Fruit fly (Drosophila melanogaster) whole organism, adult: ENCODE measurements around the gene Bem46.

Experiments used
- CG11617 ChIP-seq: fragments of 200-800 bp; sonication (Bioruptor generic); optimal IDR thresholded peaks from 2 replicates; lab custom pipeline; 2017; ENCODE audit warnings: mild to moderate bottlenecking, missing biosample characterization, missing genetic modification reagents, missing genetic modification characterization
- CG12768 ChIP-seq: fragments of 200-800 bp; sonication (Bioruptor generic); optimal IDR thresholded peaks from 2 replicates; lab custom pipeline; 2017; ENCODE audit warnings: missing biosample characterization, missing genetic modification characterization, mild to moderate bottlenecking, moderate library complexity, missing genetic modification reagents
- CG14711 ChIP-seq: fragments of 200-800 bp; sonication (Bioruptor generic); optimal IDR thresholded peaks from 2 replicates; lab custom pipeline; 2018; ENCODE audit warnings: missing biosample characterization, mild to moderate bottlenecking, missing genetic modification characterization, moderate library complexity
- CG1620 ChIP-seq: fragments of 200-800 bp; sonication (Bioruptor generic); optimal IDR thresholded peaks from 2 replicates; lab custom pipeline; 2016; ENCODE audit warnings: missing biosample characterization, missing genetic modification characterization
- CG33017 ChIP-seq: fragments of 200-800 bp; sonication (Bioruptor generic); optimal IDR thresholded peaks from 2 replicates; lab custom pipeline; 2018; ENCODE audit warnings: missing biosample characterization, mild to moderate bottlenecking, missing genetic modification characterization, moderate library complexity
- CG5204 ChIP-seq: fragments of 200-800 bp; sonication (Bioruptor generic); optimal IDR thresholded peaks from 2 replicates; lab custom pipeline; 2016; ENCODE audit warnings: missing biosample characterization, missing genetic modification characterization
- CG7045 ChIP-seq: fragments of 200-800 bp; sonication (Bioruptor generic); optimal IDR thresholded peaks from 2 replicates; lab custom pipeline; 2017; ENCODE audit warnings: missing biosample characterization, mild to moderate bottlenecking, missing genetic modification characterization
- CG7101 ChIP-seq: fragments of 200-800 bp; sonication (Bioruptor generic); optimal IDR thresholded peaks from 2 replicates; lab custom pipeline; 2018; ENCODE audit warnings: missing biosample characterization, mild to moderate bottlenecking, missing genetic modification characterization, moderate library complexity
- Clk ChIP-seq: fragments of 200-800 bp; sonication (Bioruptor generic); optimal IDR thresholded peaks from 2 replicates; lab custom pipeline; 2017; ENCODE audit warnings: missing biosample characterization, missing genetic modification characterization
- Crg-1 ChIP-seq: fragments of 200-800 bp; sonication (Bioruptor generic); optimal IDR thresholded peaks from 2 replicates; lab custom pipeline; 2016; ENCODE audit warnings: missing biosample characterization, missing genetic modification characterization
- Hr96 ChIP-seq: fragments of 200-800 bp; sonication (Bioruptor generic); optimal IDR thresholded peaks from 2 replicates; lab custom pipeline; 2016; ENCODE audit warnings: missing biosample characterization, missing genetic modification characterization
- Mnt ChIP-seq: fragments of 200-800 bp; sonication (Bioruptor generic); optimal IDR thresholded peaks from 2 replicates; lab custom pipeline; 2016; ENCODE audit warnings: missing biosample characterization, mild to moderate bottlenecking, missing genetic modification characterization
- bab1 ChIP-seq: fragments of 200-800 bp; sonication (Bioruptor generic); optimal IDR thresholded peaks from 3 replicates; lab custom pipeline; 2019; ENCODE audit warnings: missing biosample characterization, mild to moderate bottlenecking, missing genetic modification characterization, moderate library complexity
- cic ChIP-seq: fragments of 200-800 bp; sonication (Bioruptor generic); optimal IDR thresholded peaks from 2 replicates; lab custom pipeline; 2017; ENCODE audit warnings: missing biosample characterization, mild to moderate bottlenecking, missing genetic modification characterization, moderate library complexity
- cnc ChIP-seq, 2 experiments: fragments of >200 bp; optimal IDR thresholded peaks; 2 replicates each; lab custom pipeline; 2017
- kay ChIP-seq: fragments of 200-800 bp; sonication (Bioruptor generic); peaks from one replicate; lab custom pipeline; 2016; ENCODE audit warnings: missing biosample characterization, missing genetic modification characterization, borderline replicate concordance
- ovo ChIP-seq: fragments of 200-800 bp; sonication (Bioruptor generic); optimal IDR thresholded peaks from 2 replicates; lab custom pipeline; 2016; ENCODE audit warnings: missing biosample characterization, missing genetic modification characterization
- pad ChIP-seq: fragments of 200-800 bp; sonication (Bioruptor generic); optimal IDR thresholded peaks from 3 replicates; lab custom pipeline; 2017; ENCODE audit warnings: missing biosample characterization, missing genetic modification characterization, mild to moderate bottlenecking, moderate library complexity, missing genetic modification reagents
- tj ChIP-seq: fragments of 200-800 bp; sonication (Bioruptor generic); optimal IDR thresholded peaks from 3 replicates; lab custom pipeline; 2017; ENCODE audit warnings: missing biosample characterization, mild to moderate bottlenecking, missing genetic modification characterization, moderate library complexity
- toe ChIP-seq: fragments of 200-800 bp; sonication (Bioruptor generic); optimal IDR thresholded peaks from 2 replicates; lab custom pipeline; 2016; ENCODE audit warnings: missing biosample characterization, missing genetic modification characterization

Gene Bem46

DNA sequence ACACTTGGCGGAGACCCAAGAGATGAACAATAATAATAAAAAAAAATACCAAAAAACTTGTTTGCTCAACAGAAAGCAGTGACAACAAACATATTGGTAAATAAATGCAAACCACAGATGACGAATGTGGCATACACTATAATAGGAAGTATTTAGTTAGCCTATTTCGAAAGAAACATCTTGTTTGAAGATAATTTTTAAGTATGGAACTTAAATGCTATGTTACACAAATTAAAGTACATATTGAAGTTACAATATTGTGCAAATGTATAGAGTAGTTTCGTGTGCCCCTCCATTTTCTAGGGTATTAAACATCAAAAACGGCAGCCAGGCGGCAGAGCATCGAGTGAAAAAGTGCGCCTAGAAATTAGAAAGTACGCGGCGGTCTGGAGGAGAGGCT is 15.5 kb downstream of the Bem46 start:
- no peak for TF ChIP-seq Hr96
- TF ChIP-seq cnc (optimal IDR thresholded peaks at IDR 0.05; lab: Kevin White, UChicago) = no peak

DNA sequence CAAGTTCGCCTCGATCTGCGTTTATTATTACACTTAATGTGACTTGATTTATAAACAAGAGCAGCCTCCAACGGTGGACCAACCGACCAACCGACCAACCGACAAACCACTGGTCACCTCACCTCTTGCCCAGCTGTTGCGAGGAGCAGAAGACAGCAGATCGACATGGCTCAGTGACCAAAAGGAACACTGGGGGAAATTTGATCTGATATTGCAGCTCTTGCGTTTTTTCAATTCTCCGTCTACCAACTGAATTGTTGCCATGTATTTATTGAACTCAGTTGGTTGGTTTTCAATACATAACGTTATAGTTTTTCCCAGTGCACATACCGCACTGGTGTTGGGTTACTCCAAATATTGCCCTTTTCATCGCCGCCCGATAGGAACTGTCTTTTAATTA is 16.7 kb downstream of the Bem46 start:
- no peak for TF ChIP-seq ovo (GFP tag; lab: Kevin White, UChicago)
- no peak for TF ChIP-seq CG7101 (tag; lab: Kevin White, UChicago)
- no peak for TF ChIP-seq kay (GFP tag; lab: Kevin White, UChicago)
- TF ChIP-seq Hr96 = no peak
- TF ChIP-seq cic (GFP tag; lab: Kevin White, UChicago) = no peak
- TF ChIP-seq CG33017 (tag; lab: Kevin White, UChicago) = no peak
- TF ChIP-seq Mnt (GFP tag; lab: Kevin White, UChicago) = no peak
- no peak for TF ChIP-seq toe
- TF ChIP-seq Clk (GFP tag; lab: Kevin White, UChicago) = no peak
- TF ChIP-seq CG7045 (GFP tag; lab: Kevin White, UChicago) = no peak
- TF ChIP-seq CG1620 (GFP tag; lab: Kevin White, UChicago) = no peak
- TF ChIP-seq bab1 = no peak
- no peak for TF ChIP-seq tj
- no peak for TF ChIP-seq pad (GFP tag; lab: Kevin White, UChicago)
- TF ChIP-seq CG12768 (GFP tag; lab: Kevin White, UChicago) = no peak
- no peak for TF ChIP-seq CG11617
- no peak for TF ChIP-seq Crg-1 (GFP tag; lab: Kevin White, UChicago)
- no peak for TF ChIP-seq cnc (optimal IDR thresholded peaks at IDR 0.05; lab: Kevin White, UChicago)
- TF ChIP-seq CG5204 = no peak
- no peak for TF ChIP-seq CG14711

dm6 chr2L:3005483-3005882 is 17.6 kb downstream of the Bem46 start:
- TF ChIP-seq toe (no peak), cic (GFP tag; lab: Kevin White, UChicago) (no peak), cnc (optimal IDR thresholded peaks at IDR 0.05; lab: Kevin White, UChicago) (no peak), kay (GFP tag; lab: Kevin White, UChicago) (no peak), CG14711 (no peak), CG1620 (GFP tag; lab: Kevin White, UChicago) (no peak), CG5204 (no peak), bab1 (no peak), CG12768 (GFP tag; lab: Kevin White, UChicago) (no peak), CG7101 (tag; lab: Kevin White, UChicago) (no peak), Hr96 (no peak), Mnt (GFP tag; lab: Kevin White, UChicago) (no peak), tj (no peak), ovo (GFP tag; lab: Kevin White, UChicago) (no peak)

DNA sequence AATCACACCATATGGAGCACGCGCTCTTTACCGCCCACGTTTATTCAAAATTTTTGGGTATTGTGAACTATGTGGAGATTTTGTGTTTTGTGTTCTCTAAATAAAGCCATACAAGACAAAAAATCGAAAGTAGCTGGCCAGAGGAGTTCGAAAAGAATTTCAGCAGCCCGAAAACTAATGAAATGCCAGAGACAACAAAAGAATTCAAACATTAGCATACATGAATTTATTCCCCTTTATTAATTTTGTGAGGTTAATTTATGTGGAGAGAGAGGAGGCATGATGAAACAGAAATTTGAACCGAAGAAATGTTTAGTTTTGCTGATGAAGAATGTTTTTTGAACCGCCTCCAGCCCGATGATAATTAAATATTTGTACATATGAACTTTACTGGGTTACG is 18.3 kb downstream of the Bem46 start:
- TF ChIP-seq CG33017 (tag; lab: Kevin White, UChicago) (no peak), bab1 (no peak)

- TF ChIP-seq CG14711 (no peak), Hr96 (no peak), CG5204 (no peak), kay (GFP tag; lab: Kevin White, UChicago) (no peak), cnc (optimal IDR thresholded peaks at IDR 0.05; lab: Kevin White, UChicago) (no peak), CG1620 (GFP tag; lab: Kevin White, UChicago) (no peak), CG12768 (GFP tag; lab: Kevin White, UChicago) (no peak), tj (no peak), ovo (GFP tag; lab: Kevin White, UChicago) (no peak), CG7045 (GFP tag; lab: Kevin White, UChicago) (no peak), pad (GFP tag; lab: Kevin White, UChicago) (no peak)
Measured at dm6 chr2L:3006925-3007426, 19.1 kb downstream of the Bem46 start.

- TF ChIP-seq CG7045 (GFP tag; lab: Kevin White, UChicago) (no peak), tj (peak; percentile 96)
Measured at dm6 chr2L:3009438-3009837, 21.5 kb downstream of the Bem46 start.

DNA sequence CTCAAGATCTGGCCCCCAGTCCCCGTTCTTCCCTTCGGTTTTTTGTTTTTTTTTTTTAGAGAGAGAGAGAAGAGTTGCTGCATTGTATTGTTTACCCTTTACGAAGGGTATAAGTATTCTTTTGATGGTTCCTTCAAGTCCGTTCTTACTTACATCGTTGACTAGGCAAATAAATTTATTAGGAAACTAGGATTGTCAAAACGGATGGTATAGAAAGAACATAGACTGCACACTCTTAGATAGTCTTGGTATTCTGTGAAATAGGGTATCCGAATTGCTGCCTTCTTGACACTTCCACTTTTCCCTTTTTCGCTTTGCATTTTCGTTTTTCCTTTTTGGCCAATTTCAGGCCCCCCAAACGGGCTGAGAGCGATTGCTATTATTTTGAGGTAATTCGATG is 23.6 kb downstream of the Bem46 start:
- no peak for TF ChIP-seq CG11617
- TF ChIP-seq toe = no peak

DNA sequence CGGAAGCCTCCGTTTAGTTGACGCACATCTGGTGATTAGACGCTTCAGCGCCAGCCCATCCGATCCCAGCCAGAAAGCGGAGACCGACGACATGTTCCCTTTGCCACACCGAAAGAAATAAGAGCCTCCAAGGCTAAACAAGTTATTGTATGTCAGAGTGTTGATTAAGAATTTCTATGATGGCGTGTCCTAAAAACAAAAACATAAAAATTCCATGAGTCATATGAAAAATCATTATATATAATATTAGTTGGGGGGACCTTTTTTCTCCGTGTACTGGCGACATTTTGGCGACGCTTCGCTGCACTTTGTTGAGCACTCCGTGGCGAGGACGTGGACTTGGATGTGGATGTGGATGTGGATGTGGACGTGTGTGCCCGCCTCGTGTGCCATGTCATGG is 24.9 kb downstream of the Bem46 start:
- TF ChIP-seq cic (GFP tag; lab: Kevin White, UChicago) (no peak), CG1620 (GFP tag; lab: Kevin White, UChicago) (no peak), kay (GFP tag; lab: Kevin White, UChicago) (no peak), CG7101 (tag; lab: Kevin White, UChicago) (no peak)

DNA sequence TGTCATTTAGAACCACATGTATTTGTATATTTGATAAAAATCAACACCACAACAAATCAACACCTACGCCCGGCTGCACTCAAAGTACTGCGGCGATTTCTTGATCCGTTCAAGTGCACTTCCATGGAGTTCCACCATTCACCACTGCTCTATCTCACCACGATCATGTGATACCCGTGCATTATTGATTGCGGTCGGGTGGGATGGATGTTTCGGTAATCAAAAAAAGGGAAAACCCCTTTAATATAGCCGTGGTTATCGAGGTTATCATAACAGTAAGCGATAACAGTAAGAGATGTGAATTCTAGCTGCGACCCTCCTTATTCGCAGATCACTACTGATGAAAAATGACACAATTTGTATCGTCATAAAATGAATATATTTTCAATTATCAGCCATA is 30.3 kb downstream of the Bem46 start, which contains the start of the genes CG17224 and CG17264:
Gene CG17224 (minus strand): TSS at position 97 of the 400 bp plus-strand sequence.
Gene CG17264 (plus strand): TSS at position 297 of the 400 bp plus-strand sequence.
- TF ChIP-seq Clk (GFP tag; lab: Kevin White, UChicago) (no peak), pad (GFP tag; lab: Kevin White, UChicago) (no peak), toe (no peak), Hr96 (no peak), CG11617 (no peak), cic (GFP tag; lab: Kevin White, UChicago) (peak; percentile 25), CG5204 (no peak), bab1 (peak; percentile 30), CG14711 (peak; percentile 11), CG12768 (GFP tag; lab: Kevin White, UChicago) (no peak), CG7101 (tag; lab: Kevin White, UChicago) (no peak), Crg-1 (GFP tag; lab: Kevin White, UChicago) (no peak), CG33017 (tag; lab: Kevin White, UChicago) (no peak), CG7045 (GFP tag; lab: Kevin White, UChicago) (no peak), ovo (GFP tag; lab: Kevin White, UChicago) (no peak), CG1620 (GFP tag; lab: Kevin White, UChicago) (no peak), Mnt (GFP tag; lab: Kevin White, UChicago) (peak; percentile 58), tj (no peak), kay (GFP tag; lab: Kevin White, UChicago) (no peak), cnc (optimal IDR thresholded peaks at IDR 0.05; lab: Kevin White, UChicago) (no peak)
